Fruit fly (Drosophila melanogaster) whole organism, larva: ENCODE results near the gene CG4408.
A peak's percentile ranks its signal among the peaks of the same experiment; 100 is the strongest.

Source experiments
- noc ChIP-seq: fragments of 200-800 bp; sonication (Bioruptor generic); optimal IDR thresholded peaks from 3 replicates; lab custom pipeline; 2019; ENCODE audit warnings: missing biosample characterization, mild to moderate bottlenecking, missing genetic modification characterization, moderate library complexity

CG4408 gene

dm6 chr3R:23332535-23333333 is 30.6 kb downstream of the CG4408 start:
- TF ChIP-seq noc (tag; lab: Kevin White, UChicago) = peak; percentile 59

- peak; percentile 68 for TF ChIP-seq noc (tag; lab: Kevin White, UChicago)
Measured at dm6 chr3R:23331865-23332367, 31.5 kb downstream of the CG4408 start.

- no peak for TF ChIP-seq noc (tag; lab: Kevin White, UChicago)
Measured at dm6 chr3R:23331280-23331679, 32.1 kb downstream of the CG4408 start.

- no peak for TF ChIP-seq noc (tag; lab: Kevin White, UChicago)
Measured at dm6 chr3R:23327707-23328106, 35.7 kb downstream of the CG4408 start.

dm6 chr3R:23326292-23326691 is 37.1 kb downstream of the CG4408 start:
- TF ChIP-seq noc (tag; lab: Kevin White, UChicago) = peak; percentile 29

dm6 chr3R:23325710-23326109 is 37.7 kb downstream of the CG4408 start:
- TF ChIP-seq noc (tag; lab: Kevin White, UChicago) = no peak

dm6 chr3R:23323639-23324350 is 39.6 kb downstream of the CG4408 start:
- no peak for TF ChIP-seq noc (tag; lab: Kevin White, UChicago)

dm6 chr3R:23320251-23320650 is 43.1 kb downstream of the CG4408 start:
- TF ChIP-seq noc (tag; lab: Kevin White, UChicago) = no peak

- no peak for TF ChIP-seq noc (tag; lab: Kevin White, UChicago)
Measured at dm6 chr3R:23318928-23319327, 44.4 kb downstream of the CG4408 start.

dm6 chr3R:23316867-23317266 is 46.5 kb downstream of the CG4408 start:
- peak; percentile 37 for TF ChIP-seq noc (tag; lab: Kevin White, UChicago)

dm6 chr3R:23315630-23316029 is 47.7 kb downstream of the CG4408 start:
- no peak for TF ChIP-seq noc (tag; lab: Kevin White, UChicago)

- TF ChIP-seq noc (tag; lab: Kevin White, UChicago) = no peak
Measured at dm6 chr3R:23315221-23315620, 48.2 kb downstream of the CG4408 start.

dm6 chr3R:23314332-23314731 is 49.0 kb downstream of the CG4408 start:
- TF ChIP-seq noc (tag; lab: Kevin White, UChicago) = no peak

dm6 chr3R:23312796-23313195 is 50.6 kb downstream of the CG4408 start:
- TF ChIP-seq noc (tag; lab: Kevin White, UChicago) = no peak
